Worm (Caenorhabditis elegans) whole organism, L4/young adult: Measurements from ENCODE around the gene R10H10.3.

Experiments used
- W03F9.2 ChIP-seq: fragments of 150-350 bp; optimal IDR thresholded peaks from 2 replicates; lab custom pipeline; 2014; ENCODE audit warnings: missing biosample characterization, missing genetic modification characterization
- dao-5 ChIP-seq: sonication (generic microtip); optimal IDR thresholded peaks from 2 replicates; lab custom pipeline; 2016; ENCODE audit warnings: missing genotype, missing genetic modification characterization, moderate library complexity, missing compliant biosample characterization
- him-1 ChIP-seq: sonication (generic microtip); optimal IDR thresholded peaks from 2 replicates; lab custom pipeline; 2016; ENCODE audit warnings: missing genotype, missing genetic modification reagents, missing genetic modification characterization, missing compliant biosample characterization

DNA sequence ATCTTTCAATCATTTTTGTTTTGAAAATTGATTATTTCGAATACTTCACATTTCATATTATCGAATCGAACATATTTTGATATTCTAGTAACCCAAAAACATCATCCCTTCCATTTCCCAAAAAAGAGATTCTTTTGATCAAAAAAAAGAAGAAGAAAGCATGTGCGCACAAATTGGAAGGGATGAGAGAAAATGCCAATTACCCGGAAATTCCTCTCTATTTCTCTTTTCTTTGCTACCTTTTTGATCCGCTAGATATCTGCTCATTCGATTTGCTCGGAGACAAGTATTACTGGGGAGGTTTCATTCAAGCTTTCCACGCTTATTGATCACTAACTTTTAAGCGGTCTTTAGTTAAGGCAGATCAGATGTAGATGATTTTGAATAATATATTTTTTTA is 8.5 kb downstream of the R10H10.3 start:
- TF ChIP-seq W03F9.2 (tag; lab: Kevin White, UChicago): no peak
- peak; percentile 1 for TF ChIP-seq him-1 (tag; lab: Kevin White, UChicago)
- TF ChIP-seq dao-5: no peak
